Fruit fly (Drosophila melanogaster) whole organism, embryonic: ENCODE data around the gene Nct.

ENCODE experiments used
- Adf1 ChIP-seq: fragments of 200-800 bp; sonication (Bioruptor generic); IDR thresholded peaks from 2 replicates; pipeline ENCODE4 v1.3.6; 2022; ENCODE audit warnings: missing biosample characterization, missing genetic modification characterization
- Aef1 ChIP-seq: fragments of 200-800 bp; sonication (Bioruptor generic); IDR thresholded peaks from 3 replicates; pipeline ENCODE4 v1.3.6; 2022; ENCODE audit warnings: missing biosample characterization, missing genetic modification characterization
- B-H1 ChIP-seq: fragments of 200-800 bp; sonication (Bioruptor generic); IDR thresholded peaks from 3 replicates; pipeline ENCODE4 v1.3.6; 2022; ENCODE audit warnings: missing biosample characterization, missing genetic modification characterization
- B-H2 ChIP-seq: fragments of 200-800 bp; sonication (Bioruptor generic); optimal IDR thresholded peaks from 2 replicates; lab custom pipeline; 2018; ENCODE audit warnings: missing biosample characterization, mild to moderate bottlenecking, missing genetic modification characterization
- CG11085 ChIP-seq: fragments of 200-800 bp; sonication (Bioruptor generic); IDR thresholded peaks from 2 replicates; pipeline ENCODE4 v1.3.6; 2022; ENCODE audit warnings: missing biosample characterization, missing genetic modification characterization
- CG11723 ChIP-seq: fragments of 200-800 bp; sonication (Bioruptor generic); optimal IDR thresholded peaks from 2 replicates; lab custom pipeline; 2017; ENCODE audit warnings: missing biosample characterization, mild to moderate bottlenecking, missing genetic modification characterization
- CG12299 ChIP-seq: fragments of 200-800 bp; sonication (Bioruptor generic); optimal IDR thresholded peaks from 2 replicates; lab custom pipeline; 2018; ENCODE audit warnings: missing biosample characterization, mild to moderate bottlenecking, missing genetic modification characterization
- CG1233 ChIP-seq: fragments of 200-800 bp; sonication (Bioruptor generic); optimal IDR thresholded peaks from 4 replicates; lab custom pipeline; 2018; ENCODE audit warnings: missing biosample characterization, mild to moderate bottlenecking, missing genetic modification characterization
- CG14441 ChIP-seq: fragments of 200-800 bp; sonication (Bioruptor generic); IDR thresholded peaks from 2 replicates; pipeline ENCODE4 v1.3.6; 2022; ENCODE audit warnings: missing biosample characterization, missing genetic modification characterization
- CG1602 ChIP-seq: fragments of 200-800 bp; sonication (Bioruptor generic); optimal IDR thresholded peaks from 3 replicates; lab custom pipeline; 2016; ENCODE audit warnings: missing biosample characterization, missing genetic modification characterization
- CG17802 ChIP-seq: fragments of 200-800 bp; sonication (Bioruptor generic); optimal IDR thresholded peaks from 2 replicates; lab custom pipeline; 2018; ENCODE audit warnings: missing biosample characterization, mild to moderate bottlenecking, missing genetic modification characterization, moderate library complexity
- CG33557 ChIP-seq: fragments of 200-800 bp; sonication (Bioruptor generic); optimal IDR thresholded peaks from 2 replicates; lab custom pipeline; 2019; ENCODE audit warnings: missing biosample characterization, mild to moderate bottlenecking, missing genetic modification characterization, moderate library complexity
- CG34376 ChIP-seq: fragments of 200-800 bp; sonication (Bioruptor generic); optimal IDR thresholded peaks from 2 replicates; lab custom pipeline; 2018; ENCODE audit warnings: missing biosample characterization, mild to moderate bottlenecking, missing genetic modification characterization
- CG4328 ChIP-seq: fragments of 200-800 bp; sonication (Bioruptor generic); optimal IDR thresholded peaks from 3 replicates; lab custom pipeline; 2017; ENCODE audit warnings: missing biosample characterization, missing genetic modification reagents, missing genetic modification characterization
- CG4707 ChIP-seq: fragments of 200-800 bp; sonication (Bioruptor generic); optimal IDR thresholded peaks from 2 replicates; lab custom pipeline; 2018; ENCODE audit warnings: missing biosample characterization, mild to moderate bottlenecking, missing genetic modification characterization, moderate library complexity
- CG6813 ChIP-seq: fragments of 200-800 bp; sonication (Bioruptor generic); optimal IDR thresholded peaks from 2 replicates; lab custom pipeline; 2017; ENCODE audit warnings: missing biosample characterization, missing genetic modification characterization, mild to moderate bottlenecking, moderate library complexity, missing genetic modification reagents
- CG8359 ChIP-seq: fragments of 200-800 bp; sonication (Bioruptor generic); optimal IDR thresholded peaks from 2 replicates; lab custom pipeline; 2017; ENCODE audit warnings: missing biosample characterization, mild to moderate bottlenecking, missing genetic modification characterization, borderline replicate concordance
- CG9215 ChIP-seq: fragments of 200-800 bp; sonication (Bioruptor generic); IDR thresholded peaks from 2 replicates; pipeline ENCODE4 v1.3.6; 2022; ENCODE audit warnings: missing biosample characterization, missing genetic modification characterization
- CrebB ChIP-seq: fragments of 200-800 bp; sonication (Bioruptor generic); optimal IDR thresholded peaks from 3 replicates; lab custom pipeline; 2018; ENCODE audit warnings: missing biosample characterization, mild to moderate bottlenecking, missing genetic modification characterization
- D19B ChIP-seq: fragments of 200-800 bp; sonication (Bioruptor generic); optimal IDR thresholded peaks from 2 replicates; lab custom pipeline; 2017; ENCODE audit warnings: missing biosample characterization, mild to moderate bottlenecking, missing genetic modification characterization
- Dek ChIP-seq: fragments of 200-800 bp; sonication (Bioruptor generic); optimal IDR thresholded peaks from 3 replicates; lab custom pipeline; 2019; ENCODE audit warnings: missing biosample characterization, mild to moderate bottlenecking, missing genetic modification characterization, moderate library complexity
- Dip3 ChIP-seq: fragments of 200-800 bp; sonication (Bioruptor generic); optimal IDR thresholded peaks from 3 replicates; lab custom pipeline; 2016; ENCODE audit warnings: missing biosample characterization, missing genetic modification characterization
- Dref ChIP-seq: fragments of 200-800 bp; sonication (Bioruptor generic); IDR thresholded peaks from 2 replicates; pipeline ENCODE4 v1.3.6; 2022; ENCODE audit warnings: missing biosample characterization, missing genetic modification characterization
- Fer1 ChIP-seq: fragments of 200-800 bp; sonication (Bioruptor generic); optimal IDR thresholded peaks from 2 replicates; lab custom pipeline; 2017; ENCODE audit warnings: missing biosample characterization, mild to moderate bottlenecking, missing genetic modification characterization
- Hmr ChIP-seq: fragments of 200-800 bp; sonication (Bioruptor generic); optimal IDR thresholded peaks from 3 replicates; lab custom pipeline; 2017; ENCODE audit warnings: mild to moderate bottlenecking, missing biosample characterization, missing genetic modification reagents, missing genetic modification characterization
- Med ChIP-seq: fragments of 200-800 bp; sonication (Bioruptor generic); peaks from one replicate; lab custom pipeline; 2016; ENCODE audit warnings: missing biosample characterization, missing genetic modification characterization, mild to moderate bottlenecking, inconsistent platforms, moderate library complexity
- Nf-YA ChIP-seq: fragments of 200-800 bp; sonication (Bioruptor generic); IDR thresholded peaks from 2 replicates; pipeline ENCODE4 v1.3.6; 2022; ENCODE audit warnings: missing biosample characterization, missing genetic modification characterization
- Oli ChIP-seq: fragments of 200-800 bp; sonication (Bioruptor generic); optimal IDR thresholded peaks from 2 replicates; lab custom pipeline; 2018; ENCODE audit warnings: missing biosample characterization, mild to moderate bottlenecking, missing genetic modification characterization, moderate library complexity
- Ravus ChIP-seq: fragments of 200-800 bp; sonication (Bioruptor generic); IDR thresholded peaks from 2 replicates; pipeline ENCODE4 v1.3.6; 2022; ENCODE audit warnings: missing biosample characterization, missing genetic modification characterization
- Trl ChIP-seq, 3 experiments: fragments of >200 bp in 2 of 3; fragments of 200-800 bp in 1 of 3; sonication (Bioruptor generic) in 1 of 3; optimal IDR thresholded peaks; 2 replicates in 1 of 3; 3 replicates in 2 of 3; lab custom pipeline; 2016 to 2017; ENCODE audit warnings: missing biosample characterization in 1 of 3, missing genetic modification characterization in 1 of 3
- ac ChIP-seq: fragments of 200-800 bp; sonication (Bioruptor generic); optimal IDR thresholded peaks from 3 replicates; lab custom pipeline; 2017; ENCODE audit warnings: missing biosample characterization, mild to moderate bottlenecking, missing genetic modification characterization
- aop ChIP-seq: fragments of 200-800 bp; sonication (Bioruptor generic); IDR thresholded peaks from 2 replicates; pipeline ENCODE4 v1.3.6; 2022; ENCODE audit warnings: missing biosample characterization, missing genetic modification characterization
- bab2 ChIP-seq: fragments of 200-800 bp; sonication (Bioruptor generic); optimal IDR thresholded peaks from 2 replicates; lab custom pipeline; 2016; ENCODE audit warnings: missing biosample characterization, missing genetic modification characterization
- chinmo ChIP-seq: fragments of 200-800 bp; sonication (Bioruptor generic); IDR thresholded peaks from 4 replicates; pipeline ENCODE4 v1.3.6; 2022; ENCODE audit warnings: missing biosample characterization, missing genetic modification characterization; ENCODE audit not compliant: partially characterized antibody
- crp ChIP-seq, 2 experiments: fragments of 200-800 bp; sonication (Bioruptor generic); optimal IDR thresholded peaks; 2 replicates in 1 of 2; 3 replicates in 1 of 2; lab custom pipeline; 2017; ENCODE audit warnings: missing biosample characterization in 2 of 2, missing genetic modification characterization in 2 of 2, mild to moderate bottlenecking in 1 of 2, moderate library complexity in 1 of 2
- gsb ChIP-seq: fragments of 200-800 bp; sonication (Bioruptor generic); IDR thresholded peaks from 2 replicates; pipeline ENCODE4 v1.3.6; 2022; ENCODE audit warnings: missing biosample characterization, missing genetic modification characterization
- ham ChIP-seq: fragments of 200-800 bp; sonication (Bioruptor generic); IDR thresholded peaks from 2 replicates; pipeline ENCODE4 v1.3.6; 2022; ENCODE audit warnings: missing biosample characterization, missing genetic modification characterization
- ken ChIP-seq: fragments of 200-800 bp; sonication (Bioruptor generic); IDR thresholded peaks from 3 replicates; pipeline ENCODE4 v1.3.6; 2022; ENCODE audit warnings: missing biosample characterization, missing genetic modification characterization
- luna ChIP-seq: fragments of 200-800 bp; sonication (Bioruptor generic); optimal IDR thresholded peaks from 2 replicates; lab custom pipeline; 2016; ENCODE audit warnings: missing biosample characterization, missing genetic modification characterization
- nerfin-2 ChIP-seq: fragments of 200-800 bp; sonication (Bioruptor generic); IDR thresholded peaks from 2 replicates; pipeline ENCODE4 v1.3.6; 2022; ENCODE audit warnings: missing biosample characterization, missing genetic modification characterization; ENCODE audit not compliant: partially characterized antibody
- repo ChIP-seq: fragments of 200-800 bp; sonication (Bioruptor generic); optimal IDR thresholded peaks from 2 replicates; lab custom pipeline; 2016; ENCODE audit warnings: missing biosample characterization, missing genetic modification characterization
- row ChIP-seq: fragments of 200-800 bp; sonication (Bioruptor generic); IDR thresholded peaks from 3 replicates; pipeline ENCODE4 v1.3.6; 2022; ENCODE audit warnings: missing biosample characterization, missing genetic modification characterization
- sens ChIP-seq: fragments of 200-800 bp; sonication (Bioruptor generic); peaks from one replicate; lab custom pipeline; 2016; ENCODE audit warnings: missing biosample characterization, missing genetic modification characterization
- seq ChIP-seq: fragments of 200-800 bp; sonication (Bioruptor generic); IDR thresholded peaks from 2 replicates; pipeline ENCODE4 v1.3.6; 2022; ENCODE audit warnings: missing biosample characterization, missing genetic modification characterization
- sima ChIP-seq: fragments of 200-800 bp; sonication (Bioruptor generic); optimal IDR thresholded peaks from 2 replicates; lab custom pipeline; 2016; ENCODE audit warnings: missing biosample characterization, missing genetic modification characterization
- toy ChIP-seq: fragments of 200-800 bp; sonication (Bioruptor generic); IDR thresholded peaks from 2 replicates; pipeline ENCODE4 v1.3.6; 2022; ENCODE audit warnings: missing biosample characterization, missing genetic modification characterization
- usp ChIP-seq: fragments of >200 bp; optimal IDR thresholded peaks from 2 replicates; lab custom pipeline; 2017; ENCODE audit warnings: missing biosample characterization, missing genetic modification characterization
- vvl ChIP-seq: fragments of 200-800 bp; sonication (Bioruptor generic); IDR thresholded peaks from 2 replicates; pipeline ENCODE4 v1.3.6; 2022; ENCODE audit warnings: missing biosample characterization, missing genetic modification characterization

Nct gene

dm6 chr3R:24860316-24860826 is 9.0 kb downstream of the Nct start, which contains the start of gene CG13639:
CG13639 (minus strand) TSS chr3R:24860366.
- TF ChIP-seq Aef1 (GFP tag; lab: Robert Waterston, UW) (no peak), ken (no peak), row (0 out of 3 replicates have a peak, but pooled peaks have one; percentile 34), CrebB (tag; lab: Kevin White, UChicago) (no peak), CG14441 (0 out of 2 replicates have a peak, but pooled peaks have one; percentile 5), B-H2 (GFP tag; lab: Kevin White, UChicago) (no peak), CG9215 (GFP tag; lab: Robert Waterston, UW) (no peak), CG11085 (GFP tag; lab: Robert Waterston, UW) (no peak), CG4328 (GFP tag; lab: Kevin White, UChicago) (no peak), seq (GFP tag; lab: Robert Waterston, UW) (no peak), usp (GFP tag; lab: Kevin White, UChicago) (no peak), Fer1 (no peak), D19B (GFP tag; lab: Kevin White, UChicago) (no peak), Ravus (GFP tag; lab: Robert Waterston, UW) (no peak), chinmo (0 out of 4 replicates have a peak, but pooled peaks have one; percentile 48), repo (no peak)

DNA sequence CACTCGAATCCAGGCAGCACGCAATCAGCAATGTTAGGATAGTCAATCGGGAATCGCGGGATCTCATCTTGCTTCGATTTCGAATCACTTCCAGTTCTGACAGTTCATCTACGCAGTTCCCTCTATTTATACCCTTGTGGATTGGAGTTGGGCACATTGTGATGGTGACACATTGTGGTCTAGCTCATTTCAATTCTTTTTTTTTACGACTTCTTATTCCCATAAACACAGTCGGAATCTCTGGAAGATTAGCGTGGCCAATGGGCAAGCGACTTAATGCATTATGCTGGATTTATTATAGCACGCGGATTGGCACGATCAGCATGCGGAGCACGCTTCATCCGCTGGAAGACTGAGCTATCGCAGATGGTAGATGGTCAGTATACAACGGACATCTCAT is 10.7 kb downstream of the Nct start, which contains the start of gene CG13640:
TSS of gene CG13640 (minus strand) at position 101 of the 400 bp plus-strand sequence.
- TF ChIP-seq vvl (GFP tag; lab: Robert Waterston, UW) (0 out of 2 replicates have a peak, but pooled peaks have one; percentile 24), CG17802 (tag; lab: Kevin White, UChicago) (no peak), ac (GFP tag; lab: Kevin White, UChicago) (no peak), aop (no peak), Med (GFP tag; lab: Kevin White, UChicago) (peak; percentile 7), Nf-YA (GFP tag; lab: Robert Waterston, UW) (no peak)

- TF ChIP-seq CG8359 (GFP tag; lab: Kevin White, UChicago) (no peak), nerfin-2 (no peak), gsb (GFP tag; lab: Robert Waterston, UW) (no peak), sima (GFP tag; lab: Kevin White, UChicago) (no peak), Oli (tag; lab: Kevin White, UChicago) (no peak), ham (GFP tag; lab: Robert Waterston, UW) (no peak), sens (GFP tag; lab: Kevin White, UChicago) (peak; percentile 58), CG11723 (GFP tag; lab: Kevin White, UChicago) (no peak), toy (GFP tag; lab: Robert Waterston, UW) (no peak), CG1602 (GFP tag; lab: Kevin White, UChicago) (no peak), Hmr (GFP tag; lab: Kevin White, UChicago) (no peak), Dref (GFP tag; lab: Robert Waterston, UW) (no peak), CG6813 (GFP tag; lab: Kevin White, UChicago) (no peak), CG33557 (no peak), CG34376 (GFP tag; lab: Kevin White, UChicago) (peak; percentile 62), Adf1 (GFP tag; lab: Robert Waterston, UW) (no peak), Trl (optimal IDR thresholded peaks at IDR 0.05; lab: Kevin White, UChicago) (peak; percentile 42 to 63), Trl (GFP tag; optimal IDR thresholded peaks at IDR 0.05; lab: Kevin White, UChicago) (no peak), CrebB (tag; lab: Kevin White, UChicago) (no peak), B-H1 (no peak), bab2 (GFP tag; lab: Kevin White, UChicago) (no peak), luna (GFP tag; lab: Kevin White, UChicago) (no peak), Dek (tag; lab: Kevin White, UChicago) (no peak), Dip3 (GFP tag; lab: Kevin White, UChicago) (no peak), CG12299 (no peak), CG1233 (no peak), crp (GFP tag; optimal IDR thresholded peaks at IDR 0.05; lab: Kevin White, UChicago) (no peak), CG4707 (GFP tag; lab: Kevin White, UChicago) (no peak)
Measured at dm6 chr3R:24862574-24863089, 11.2 kb downstream of the Nct start, which contains the start of gene CG7016. CG7016 (plus strand) TSS chr3R:24862931.
